Worm (Caenorhabditis elegans): ENCODE data around the gene C07G2.5.
A peak's percentile ranks its signal among the peaks of the same experiment; 100 is the strongest.

ce11 chrIII:4508064-4508905 lies 9.4 kb upstream of the C07G2.5 start, which contains the start of the genes cct-5 and F25F2.1:
- TF ChIP-seq him-1 (tag; optimal IDR thresholded peaks at IDR 0.05), result peak; percentile 69
- no peak for TF ChIP-seq dao-5 (tag; optimal IDR thresholded peaks at IDR 0.05)
- peak; percentile 87 for TF ChIP-seq W03F9.2 (tag; optimal IDR thresholded peaks at IDR 0.05)

Measured in whole organism, L4/young adult.